Fruit fly (Drosophila melanogaster): ENCODE data around the gene sas.
A peak's percentile ranks its signal among the peaks of the same experiment; 100 is the strongest.

Gene sas

DNA sequence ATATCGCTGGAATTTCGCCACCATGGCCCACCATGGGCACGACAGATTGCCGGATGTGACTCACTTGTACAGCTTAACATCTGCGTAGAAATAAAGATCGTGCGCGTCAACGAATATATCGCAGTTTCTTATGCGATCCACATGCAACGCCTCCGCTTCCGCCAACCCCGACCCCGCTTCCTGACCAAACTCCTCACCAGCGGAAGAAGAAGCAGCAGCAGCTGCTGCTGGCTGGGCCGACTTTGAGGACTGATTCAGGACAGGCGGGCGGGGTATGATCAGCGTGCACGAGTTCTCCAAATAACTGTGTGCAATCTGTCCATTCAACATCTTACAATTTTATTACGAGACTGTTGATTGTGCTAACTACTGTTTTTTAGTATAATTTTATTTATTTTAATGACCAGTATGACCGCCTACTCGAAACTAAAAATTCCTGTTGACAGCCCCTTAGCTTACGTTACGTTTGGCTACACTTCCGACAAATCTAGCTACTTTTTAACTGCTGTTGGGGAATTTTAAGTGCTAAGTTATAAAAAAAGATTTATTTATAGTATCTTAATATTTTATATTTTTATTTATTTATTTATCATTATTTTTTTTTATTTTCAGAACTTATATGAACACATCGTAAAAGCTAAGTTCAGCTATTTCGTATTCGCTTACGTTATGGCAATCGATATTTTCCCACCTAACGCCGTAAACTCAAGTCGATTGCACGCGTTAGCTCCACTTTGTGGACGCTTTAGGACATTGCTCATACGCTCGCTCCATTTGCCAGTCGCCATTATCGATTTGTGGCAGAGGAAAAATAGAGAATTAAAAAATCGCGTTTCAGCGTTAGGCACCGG is 23.9 kb downstream of the sas start, which contains the start of the genes CG10055 and lap (continued):
- TF ChIP-seq lola (GFP tag; optimal IDR thresholded peaks at IDR 0.05), result no peak
- no peak for TF ChIP-seq tap (tag; optimal IDR thresholded peaks at IDR 0.05)
- no peak for TF ChIP-seq Nf-YA (GFP tag; IDR thresholded peaks at IDR 0.05)
- no peak for TF ChIP-seq Kr (GFP tag; optimal IDR thresholded peaks at IDR 0.05)
- no peak for TF ChIP-seq HmgD (GFP tag; optimal IDR thresholded peaks at IDR 0.05)
- TF ChIP-seq eve (GFP tag; optimal IDR thresholded peaks at IDR 0.05), result no peak
- peak; percentile 52; the same call in 2 of the 3 replicates for TF ChIP-seq CG16813 (GFP tag; IDR thresholded peaks at IDR 0.05; ENCODE audit: partially characterized antibody)
- TF ChIP-seq Med (GFP tag), result peak; percentile 74
- TF ChIP-seq CG10267 (tag; optimal IDR thresholded peaks at IDR 0.05), result peak; percentile 28
- TF ChIP-seq danr (GFP tag; IDR thresholded peaks at IDR 0.05), result no peak
- no peak for TF ChIP-seq Lim3 (GFP tag; IDR thresholded peaks at IDR 0.05)
- no peak for TF ChIP-seq ewg (GFP tag; optimal IDR thresholded peaks at IDR 0.05)
- no peak for TF ChIP-seq Rfx (GFP tag; IDR thresholded peaks at IDR 0.05)
- peak; percentile 73 for TF ChIP-seq pzg (GFP tag; optimal IDR thresholded peaks at IDR 0.05)
- peak; percentile 94 for TF ChIP-seq CG17385 (GFP tag; optimal IDR thresholded peaks at IDR 0.05)
- no peak for TF ChIP-seq Hey (tag; optimal IDR thresholded peaks at IDR 0.05)
- TF ChIP-seq NfI (GFP tag; optimal IDR thresholded peaks at IDR 0.05), result peak; percentile 11
- TF ChIP-seq Nf-YC (tag; optimal IDR thresholded peaks at IDR 0.05), result no peak
- TF ChIP-seq Dp (GFP tag; optimal IDR thresholded peaks at IDR 0.05), result peak; percentile 0
- TF ChIP-seq Scr (GFP tag; IDR thresholded peaks at IDR 0.05; ENCODE audit: partially characterized antibody), result peak; percentile 60; the same call in 1 of the 2 replicates
- peak; percentile 97 for TF ChIP-seq phol (tag; optimal IDR thresholded peaks at IDR 0.05)
- TF ChIP-seq CG6175 (GFP tag; IDR thresholded peaks at IDR 0.05), result no peak
- peak; percentile 37; the same call in 1 of the 2 replicates for TF ChIP-seq tna (GFP tag; IDR thresholded peaks at IDR 0.05; ENCODE audit: partially characterized antibody)
- peak; percentile 92 for TF ChIP-seq MESR4 (GFP tag; optimal IDR thresholded peaks at IDR 0.05)
- TF ChIP-seq onecut (GFP tag; IDR thresholded peaks at IDR 0.05), result peak; percentile 99
- TF ChIP-seq CG9727 (GFP tag; optimal IDR thresholded peaks at IDR 0.05), result peak; percentile 9
- no peak for TF ChIP-seq Elba2 (GFP tag; optimal IDR thresholded peaks at IDR 0.05)
- TF ChIP-seq CG2199 (GFP tag; IDR thresholded peaks at IDR 0.05), result no peak
- TF ChIP-seq H15 (GFP tag; IDR thresholded peaks at IDR 0.05), result no peak
- TF ChIP-seq CG18011 (GFP tag; optimal IDR thresholded peaks at IDR 0.05), result no peak
- TF ChIP-seq Sry-β (GFP tag; optimal IDR thresholded peaks at IDR 0.05), result peak; percentile 79
- TF ChIP-seq amos (GFP tag; IDR thresholded peaks at IDR 0.05; ENCODE audit: partially characterized antibody), result peak; percentile 61
- no peak for TF ChIP-seq Chrac-16 (GFP tag; optimal IDR thresholded peaks at IDR 0.05)
- TF ChIP-seq ap (GFP tag; IDR thresholded peaks at IDR 0.05), result no peak
- TF ChIP-seq gfzf (GFP tag; optimal IDR thresholded peaks at IDR 0.05), result peak; percentile 93
- no peak for TF ChIP-seq CG10959 (GFP tag; IDR thresholded peaks at IDR 0.05)
- no peak for TF ChIP-seq Ssrp (tag; optimal IDR thresholded peaks at IDR 0.05)
- TF ChIP-seq CG8290 (GFP tag; optimal IDR thresholded peaks at IDR 0.05), result no peak
- TF ChIP-seq CG8290 (tag; optimal IDR thresholded peaks at IDR 0.05), result no peak
- TF ChIP-seq CG17186 (GFP tag; optimal IDR thresholded peaks at IDR 0.05), result no peak
- 0 out of 4 replicates have a peak, but pooled peaks have one; percentile 25 for TF ChIP-seq chinmo (GFP tag; IDR thresholded peaks at IDR 0.05; ENCODE audit: partially characterized antibody)
- TF ChIP-seq wek (GFP tag; optimal IDR thresholded peaks at IDR 0.05), result no peak
- no peak for TF ChIP-seq repo (GFP tag; optimal IDR thresholded peaks at IDR 0.05)
- TF ChIP-seq Sin3A (optimal IDR thresholded peaks at IDR 0.05), result peak; percentile 61
- TF ChIP-seq CG3995 (GFP tag; optimal IDR thresholded peaks at IDR 0.05), result no peak
- peak in 1 of 2 experiments; percentile 4 for TF ChIP-seq crp (GFP tag; optimal IDR thresholded peaks at IDR 0.05)
- no peak for TF ChIP-seq run (tag; optimal IDR thresholded peaks at IDR 0.05)
- peak; percentile 35 for TF ChIP-seq CG2116 (GFP tag; optimal IDR thresholded peaks at IDR 0.05)

Measured in whole organism, embryonic.